Worm (Caenorhabditis elegans) whole organism, young adult: ENCODE data around the gene Y44A6C.1.

Experiments used
- B0336.3 ChIP-seq: fragments of 200-800 bp; sonication (Bioruptor generic); IDR thresholded peaks from 2 replicates; pipeline ENCODE4 v1.3.6; 2022; ENCODE audit warnings: missing genetic modification characterization, missing compliant biosample characterization
- C06A6.2 ChIP-seq: fragments of 200-800 bp; sonication (Bioruptor generic); conservative IDR thresholded peaks from 2 replicates; pipeline ENCODE4 v1.3.6; 2022; ENCODE audit warnings: missing genetic modification characterization, missing compliant biosample characterization
- C17E4.6 ChIP-seq: fragments of 200-800 bp; sonication (Bioruptor generic); IDR thresholded peaks from 2 replicates; pipeline ENCODE4 v1.3.6; 2022; ENCODE audit warnings: missing genetic modification reagents, missing genetic modification characterization, missing compliant biosample characterization
- D2030.7 ChIP-seq: fragments of 200-800 bp; sonication (Bioruptor generic); IDR thresholded peaks from 2 replicates; pipeline ENCODE4 v1.3.6; 2022; ENCODE audit warnings: missing genetic modification reagents, missing genetic modification characterization, missing compliant biosample characterization
- F23B12.7 ChIP-seq: sonication (generic microtip); optimal IDR thresholded peaks from 2 replicates; lab custom pipeline; 2017; ENCODE audit warnings: missing genetic modification characterization, mild to moderate bottlenecking, missing compliant biosample characterization, antibody characterized with exemption, moderate library complexity; ENCODE audit not compliant: insufficient read depth
- F33H1.4 ChIP-seq: fragments of 200-800 bp; sonication (Bioruptor generic); IDR thresholded peaks from 2 replicates; pipeline ENCODE4 v1.3.6; 2022; ENCODE audit warnings: missing genetic modification reagents, missing genetic modification characterization, missing compliant biosample characterization
- F49E8.2 ChIP-seq: sonication (generic microtip); optimal IDR thresholded peaks from 3 replicates; lab custom pipeline; 2017; ENCODE audit warnings: missing genetic modification characterization, mild to moderate bottlenecking, missing compliant biosample characterization, antibody characterized with exemption, moderate library complexity; ENCODE audit not compliant: insufficient read depth
- K12H6.12 ChIP-seq: fragments of 200-800 bp; sonication (Bioruptor generic); optimal IDR thresholded peaks from 2 replicates; lab custom pipeline; 2018; ENCODE audit warnings: mild to moderate bottlenecking, missing genetic modification characterization, missing compliant biosample characterization
- Y56A3A.18 ChIP-seq: fragments of 200-800 bp; sonication (Bioruptor generic); IDR thresholded peaks from 2 replicates; pipeline ENCODE4 v1.3.6; 2022; ENCODE audit warnings: missing genetic modification reagents, missing genetic modification characterization, missing compliant biosample characterization
- ZK185.1 ChIP-seq: sonication (generic microtip); optimal IDR thresholded peaks from 2 replicates; lab custom pipeline; 2016; ENCODE audit warnings: mild to moderate bottlenecking, missing genetic modification characterization, missing compliant biosample characterization; ENCODE audit not compliant: poor library complexity, severe bottlenecking
- ama-1 ChIP-seq, 3 experiments: fragments of 150-350 bp in 1 of 3; sonication (generic microtip) in 2 of 3; optimal IDR thresholded peaks; 2 replicates each; lab custom pipeline; 2014 to 2018; ENCODE audit warnings: missing biosample characterization in 2 of 3, missing genetic modification characterization in 2 of 3, missing genetic modification reagents in 2 of 3
- aptf-2 ChIP-seq: fragments of 200-800 bp; sonication (Bioruptor generic); conservative IDR thresholded peaks from 2 replicates; pipeline ENCODE4 v1.3.6; 2022; ENCODE audit warnings: missing genetic modification reagents, missing genetic modification characterization, missing compliant biosample characterization
- atf-7 ChIP-seq: sonication (generic microtip); optimal IDR thresholded peaks from 2 replicates; lab custom pipeline; 2017; ENCODE audit warnings: mild to moderate bottlenecking, missing genetic modification characterization, missing compliant biosample characterization
- athp-1 ChIP-seq: sonication (generic microtip); optimal IDR thresholded peaks from 2 replicates; lab custom pipeline; 2017; ENCODE audit warnings: mild to moderate bottlenecking, missing genetic modification characterization, missing compliant biosample characterization
- attf-3 ChIP-seq: fragments of 200-800 bp; sonication (Bioruptor generic); conservative IDR thresholded peaks from 2 replicates; pipeline ENCODE4 v1.3.6; 2022; ENCODE audit warnings: missing genetic modification reagents, missing genetic modification characterization, missing compliant biosample characterization
- attf-5 ChIP-seq: fragments of 200-800 bp; sonication (Bioruptor generic); optimal IDR thresholded peaks from 2 replicates; lab custom pipeline; 2018; ENCODE audit warnings: mild to moderate bottlenecking, missing genetic modification characterization, missing compliant biosample characterization
- attf-6 ChIP-seq: fragments of 200-800 bp; sonication (Bioruptor generic); IDR thresholded peaks from 2 replicates; pipeline ENCODE4 v1.3.6; 2022; ENCODE audit warnings: missing genetic modification reagents, missing genetic modification characterization, missing compliant biosample characterization
- bed-2 ChIP-seq: fragments of 200-800 bp; sonication (Bioruptor generic); IDR thresholded peaks from 2 replicates; pipeline ENCODE4 v1.3.6; 2022; ENCODE audit warnings: missing genetic modification reagents, missing genetic modification characterization, missing compliant biosample characterization
- ceh-27 ChIP-seq: fragments of 200-800 bp; sonication (Bioruptor generic); optimal IDR thresholded peaks from 2 replicates; lab custom pipeline; 2018; ENCODE audit warnings: mild to moderate bottlenecking, missing genetic modification characterization, moderate library complexity, missing compliant biosample characterization
- ceh-40 ChIP-seq: fragments of 200-800 bp; sonication (Bioruptor generic); IDR thresholded peaks from 2 replicates; pipeline ENCODE4 v1.3.6; 2022; ENCODE audit warnings: missing genetic modification characterization, missing compliant biosample characterization
- dox-1 ChIP-seq: fragments of 200-800 bp; sonication (Bioruptor generic); IDR thresholded peaks from 2 replicates; pipeline ENCODE4 v1.3.6; 2022; ENCODE audit warnings: missing genetic modification reagents, missing genetic modification characterization, missing compliant biosample characterization
- him-1 ChIP-seq: sonication (generic microtip); optimal IDR thresholded peaks from 2 replicates; lab custom pipeline; 2016; ENCODE audit warnings: missing genotype, missing genetic modification reagents, missing genetic modification characterization, missing compliant biosample characterization
- let-607 ChIP-seq, 2 experiments: fragments of 200-800 bp in 1 of 2; sonication (Bioruptor generic) in 1 of 2; sonication (generic microtip) in 1 of 2; optimal IDR thresholded peaks; 2 replicates each; lab custom pipeline; 2016 to 2018; ENCODE audit warnings: mild to moderate bottlenecking in 2 of 2, missing compliant biosample characterization in 2 of 2, missing genetic modification characterization in 2 of 2, moderate library complexity in 2 of 2, missing genotype in 1 of 2
- lin-35 ChIP-seq, 3 experiments: fragments of 150-350 bp in 2 of 3; sonication (generic microtip) in 1 of 3; optimal IDR thresholded peaks; 2 replicates each; lab custom pipeline; 2014 to 2018; ENCODE audit warnings: missing biosample characterization in 3 of 3, missing genetic modification characterization in 3 of 3, missing genetic modification reagents in 3 of 3
- madf-8 ChIP-seq: fragments of 200-800 bp; sonication (Bioruptor generic); conservative IDR thresholded peaks from 2 replicates; pipeline ENCODE4 v1.3.6; 2022; ENCODE audit warnings: missing genetic modification reagents, missing genetic modification characterization, missing compliant biosample characterization
- mel-28 ChIP-seq: sonication (generic microtip); optimal IDR thresholded peaks from 2 replicates; lab custom pipeline; 2016; ENCODE audit warnings: borderline replicate concordance, mild to moderate bottlenecking, missing genetic modification characterization, missing compliant biosample characterization
- mxl-1 ChIP-seq: sonication (generic microtip); optimal IDR thresholded peaks from 2 replicates; lab custom pipeline; 2016; ENCODE audit warnings: missing genetic modification characterization, missing compliant biosample characterization
- nfya-1 ChIP-seq: sonication (generic microtip); optimal IDR thresholded peaks from 2 replicates; lab custom pipeline; 2017; ENCODE audit warnings: antibody characterized with exemption, missing compliant biosample characterization, missing genetic modification characterization, borderline replicate concordance; ENCODE audit not compliant: insufficient read depth
- nfyb-1 ChIP-seq: fragments of 200-800 bp; sonication (Bioruptor generic); IDR thresholded peaks from 2 replicates; pipeline ENCODE4 v1.3.6; 2022; ENCODE audit warnings: missing genetic modification reagents, missing genetic modification characterization, missing compliant biosample characterization
- nhr-120 ChIP-seq: fragments of 200-800 bp; sonication (Bioruptor generic); IDR thresholded peaks from 2 replicates; pipeline ENCODE4 v1.3.6; 2022; ENCODE audit warnings: missing genetic modification characterization, missing compliant biosample characterization
- nhr-179 ChIP-seq: sonication (generic microtip); optimal IDR thresholded peaks from 2 replicates; lab custom pipeline; 2016; ENCODE audit warnings: mild to moderate bottlenecking, missing genetic modification characterization, missing compliant biosample characterization
- nhr-27 ChIP-seq: fragments of 200-800 bp; sonication (Bioruptor generic); optimal IDR thresholded peaks from 2 replicates; lab custom pipeline; 2018; ENCODE audit warnings: mild to moderate bottlenecking, missing genetic modification characterization, moderate library complexity, missing compliant biosample characterization
- nhr-80 ChIP-seq: sonication (generic microtip); optimal IDR thresholded peaks from 2 replicates; lab custom pipeline; 2016; ENCODE audit warnings: missing genetic modification characterization, missing compliant biosample characterization
- nhr-90 ChIP-seq: sonication (generic microtip); optimal IDR thresholded peaks from 2 replicates; lab custom pipeline; 2016; ENCODE audit warnings: missing genotype, mild to moderate bottlenecking, missing genetic modification characterization, missing compliant biosample characterization
- pha-4 ChIP-seq: fragments of 150-350 bp; sonication (generic microtip); optimal IDR thresholded peaks from 2 replicates; lab custom pipeline; 2014; ENCODE audit warnings: missing biosample characterization, missing genetic modification reagents, missing genetic modification characterization
- rcor-1 ChIP-seq: fragments of 200-800 bp; sonication (Bioruptor generic); IDR thresholded peaks from 2 replicates; pipeline ENCODE4 v1.3.6; 2022; ENCODE audit warnings: missing genetic modification reagents, missing genetic modification characterization, missing compliant biosample characterization
- repo-1 ChIP-seq: sonication (generic microtip); optimal IDR thresholded peaks from 2 replicates; lab custom pipeline; 2017; ENCODE audit warnings: mild to moderate bottlenecking, missing genetic modification characterization, missing compliant biosample characterization
- rpc-1 ChIP-seq, 2 experiments: fragments of 150-350 bp in 1 of 2; sonication (generic microtip) in 1 of 2; optimal IDR thresholded peaks; 2 replicates each; lab custom pipeline; 2014 to 2018; ENCODE audit warnings: missing biosample characterization in 1 of 2, missing genetic modification characterization in 1 of 2, missing genetic modification reagents in 1 of 2, missing genotype in 1 of 2
- sdz-38 ChIP-seq: sonication (generic microtip); optimal IDR thresholded peaks from 2 replicates; lab custom pipeline; 2016; ENCODE audit warnings: missing genotype, missing genetic modification characterization, missing compliant biosample characterization
- snpc-1.1 ChIP-seq: sonication (generic microtip); optimal IDR thresholded peaks from 2 replicates; lab custom pipeline; 2017; ENCODE audit warnings: missing genetic modification characterization, mild to moderate bottlenecking, missing compliant biosample characterization, antibody characterized with exemption, moderate library complexity, missing genotype, missing genetic modification reagents; ENCODE audit not compliant: insufficient read depth
- tlf-1 ChIP-seq: fragments of 200-800 bp; sonication (Bioruptor generic); optimal IDR thresholded peaks from 2 replicates; lab custom pipeline; 2018; ENCODE audit warnings: mild to moderate bottlenecking, missing genetic modification characterization, missing compliant biosample characterization
- unc-62 ChIP-seq: fragments of 150-350 bp; optimal IDR thresholded peaks from 2 replicates; lab custom pipeline; 2014; ENCODE audit warnings: missing biosample characterization, missing genetic modification reagents, missing genetic modification characterization
- xnd-1 ChIP-seq: sonication (generic microtip); optimal IDR thresholded peaks from 2 replicates; lab custom pipeline; 2016; ENCODE audit warnings: missing genotype, missing genetic modification reagents, missing genetic modification characterization, missing compliant biosample characterization
- zfh-2 ChIP-seq: fragments of 200-800 bp; sonication (Bioruptor generic); conservative IDR thresholded peaks from 2 replicates; pipeline ENCODE4 v1.3.6; 2022; ENCODE audit warnings: missing genetic modification reagents, missing genetic modification characterization, missing compliant biosample characterization
- ztf-25 ChIP-seq: fragments of 200-800 bp; sonication (Bioruptor generic); IDR thresholded peaks from 2 replicates; pipeline ENCODE4 v1.3.6; 2022; ENCODE audit warnings: missing genetic modification reagents, missing genetic modification characterization, missing compliant biosample characterization
- ztf-3 ChIP-seq: fragments of 200-800 bp; sonication (Bioruptor generic); optimal IDR thresholded peaks from 2 replicates; lab custom pipeline; 2018; ENCODE audit warnings: mild to moderate bottlenecking, missing genetic modification characterization, missing compliant biosample characterization
- ztf-6 ChIP-seq: fragments of 200-800 bp; sonication (Bioruptor generic); IDR thresholded peaks from 2 replicates; pipeline ENCODE4 v1.3.6; 2022; ENCODE audit warnings: missing genetic modification reagents, missing genetic modification characterization, missing compliant biosample characterization

The Y44A6C.1 gene

ce11 chrV:20728763-20729350 lies 15.1 kb downstream of the Y44A6C.1 start, which contains the start of gene ipla-3 (continued):
- TF ChIP-seq nhr-27 (tag; lab: Kevin White, UChicago) (no peak), K12H6.12 (tag; lab: Kevin White, UChicago) (peak; percentile 72), madf-8 (GFP tag; lab: Robert Waterston, UW) (no peak), ztf-25 (GFP tag; lab: Robert Waterston, UW) (no peak), nhr-179 (no peak), attf-5 (GFP tag; lab: Kevin White, UChicago) (peak; percentile 75), F23B12.7 (tag; lab: Kevin White, UChicago) (peak; percentile 32), tlf-1 (GFP tag; lab: Kevin White, UChicago) (peak; percentile 37), ZK185.1 (tag; lab: Kevin White, UChicago) (peak; percentile 25), nhr-80 (tag; lab: Kevin White, UChicago) (peak; percentile 92), unc-62 (GFP tag; lab: Kevin White, UChicago) (peak; percentile 1), mel-28 (no peak), mxl-1 (no peak), aptf-2 (GFP tag; lab: Robert Waterston, UW) (no peak), dox-1 (GFP tag; lab: Robert Waterston, UW) (peak; percentile 77), D2030.7 (0 out of 2 replicates have a peak, but pooled peaks have one; percentile 21), nfya-1 (no peak), Y56A3A.18 (no peak), rpc-1 (optimal IDR thresholded peaks at IDR 0.05; lab: Kevin White, UChicago) (no peak), rpc-1 (tag; optimal IDR thresholded peaks at IDR 0.05; lab: Kevin White, UChicago) (no peak), B0336.3 (peak; percentile 53; the same call in 1 of the 2 replicates), ztf-6 (GFP tag; lab: Robert Waterston, UW) (no peak), nhr-120 (GFP tag; lab: Robert Waterston, UW) (no peak), lin-35 (GFP tag; optimal IDR thresholded peaks at IDR 0.05; lab: Kevin White, UChicago) (peak in 1 of 3 experiments; percentile 26), ztf-3 (GFP tag; lab: Kevin White, UChicago) (peak; percentile 46), ceh-40 (GFP tag; lab: Robert Waterston, UW) (no peak), ceh-27 (peak; percentile 77), him-1 (tag; lab: Kevin White, UChicago) (no peak), sdz-38 (no peak), atf-7 (tag; lab: Kevin White, UChicago) (peak; percentile 64), nfyb-1 (0 out of 2 replicates have a peak, but pooled peaks have one; percentile 51), nhr-90 (tag; lab: Kevin White, UChicago) (peak; percentile 12), rcor-1 (no peak), athp-1 (tag; lab: Kevin White, UChicago) (no peak), attf-6 (GFP tag; lab: Robert Waterston, UW) (no peak), snpc-1.1 (tag; lab: Kevin White, UChicago) (no peak), attf-3 (GFP tag; lab: Robert Waterston, UW) (no peak), C06A6.2 (no peak), F49E8.2 (no peak), F33H1.4 (no peak), let-607 (tag; optimal IDR thresholded peaks at IDR 0.05; lab: Kevin White, UChicago) (peak in 1 of 2 experiments; percentile 23), C17E4.6 (GFP tag; lab: Robert Waterston, UW) (no peak), pha-4 (tag; lab: Kevin White, UChicago) (peak; percentile 57), bed-2 (GFP tag; lab: Robert Waterston, UW) (no peak), xnd-1 (tag; lab: Kevin White, UChicago) (no peak), ama-1 (optimal IDR thresholded peaks at IDR 0.05; lab: Kevin White, UChicago) (no peak), ama-1 (GFP tag; optimal IDR thresholded peaks at IDR 0.05; lab: Kevin White, UChicago) (no peak), zfh-2 (GFP tag; lab: Robert Waterston, UW) (no peak), repo-1 (tag; lab: Kevin White, UChicago) (peak; percentile 30)
